Fruit fly (Drosophila melanogaster) whole organism, wandering third instar larva: Measurements from ENCODE around the gene CG14174.

Experiments
- Abd-B ChIP-seq: fragments of >200 bp; optimal IDR thresholded peaks from 2 replicates; lab custom pipeline; 2017; ENCODE audit warnings: missing biosample characterization, missing genetic modification characterization
- CG9705 ChIP-seq: fragments of 200-800 bp; sonication (Bioruptor generic); optimal IDR thresholded peaks from 2 replicates; lab custom pipeline; 2018; ENCODE audit warnings: missing biosample characterization, mild to moderate bottlenecking, missing genetic modification characterization
- CrebA ChIP-seq: fragments of 200-800 bp; sonication (Bioruptor generic); optimal IDR thresholded peaks from 2 replicates; lab custom pipeline; 2016; ENCODE audit warnings: missing biosample characterization, mild to moderate bottlenecking, missing genetic modification characterization, borderline replicate concordance
- Dfd ChIP-seq: fragments of >200 bp; optimal IDR thresholded peaks from 2 replicates; lab custom pipeline; 2017; ENCODE audit warnings: missing biosample characterization, missing genetic modification characterization
- Dif ChIP-seq: fragments of 200-275, 200-300 bp; sonication (Bioruptor generic); optimal IDR thresholded peaks from 2 replicates; lab custom pipeline; 2018; ENCODE audit warnings: missing biosample characterization, missing genetic modification characterization; ENCODE audit not compliant: partially characterized antibody
- HLH106 ChIP-seq: fragments of 200-800 bp; optimal IDR thresholded peaks from 3 replicates; lab custom pipeline; 2019; ENCODE audit warnings: missing biosample characterization, mild to moderate bottlenecking, missing genetic modification characterization, moderate library complexity
- Hnf4 ChIP-seq: fragments of 200-800 bp; sonication (Bioruptor generic); optimal IDR thresholded peaks from 2 replicates; lab custom pipeline; 2016; ENCODE audit warnings: missing biosample characterization, mild to moderate bottlenecking, missing genetic modification characterization
- Hr78 ChIP-seq: fragments of >200 bp; optimal IDR thresholded peaks from 2 replicates; lab custom pipeline; 2017; ENCODE audit warnings: missing biosample characterization, missing genetic modification characterization
- Hr83 ChIP-seq: fragments of 200-300 bp; sonication (Bioruptor generic); optimal IDR thresholded peaks from 2 replicates; lab custom pipeline; 2016; ENCODE audit warnings: missing biosample characterization, mild to moderate bottlenecking, missing genetic modification characterization, moderate library complexity; ENCODE audit not compliant: poor library complexity, severe bottlenecking
- Jra ChIP-seq: sonication (Bioruptor generic); optimal IDR thresholded peaks from 2 replicates; lab custom pipeline; 2016; ENCODE audit warnings: missing biosample characterization, missing genetic modification characterization
- Myc ChIP-seq: fragments of >200 bp; optimal IDR thresholded peaks from 2 replicates; lab custom pipeline; 2017
- N ChIP-seq: fragments of >200 bp; optimal IDR thresholded peaks from 2 replicates; lab custom pipeline; 2018; ENCODE audit warnings: missing biosample characterization, missing external identifiers, missing genetic modification characterization
- OdsH ChIP-seq: fragments of 200-800 bp; sonication (Bioruptor generic); optimal IDR thresholded peaks from 2 replicates; lab custom pipeline; 2016; ENCODE audit warnings: missing biosample characterization, mild to moderate bottlenecking, missing genetic modification characterization
- Rel ChIP-seq, 2 experiments: fragments of 200-800 bp; sonication (Bioruptor generic) in 1 of 2; optimal IDR thresholded peaks; 2 replicates in 1 of 2; 3 replicates in 1 of 2; lab custom pipeline; 2016 to 2019; ENCODE audit warnings: mild to moderate bottlenecking in 2 of 2, missing biosample characterization in 2 of 2, missing genetic modification characterization in 2 of 2, moderate library complexity in 1 of 2
- Sp1 ChIP-seq: fragments of 200-800 bp; sonication (Bioruptor generic); optimal IDR thresholded peaks from 3 replicates; lab custom pipeline; 2019; ENCODE audit warnings: missing biosample characterization, mild to moderate bottlenecking, missing genetic modification characterization, moderate library complexity
- br ChIP-seq: fragments of 200-800 bp; sonication (Bioruptor generic); optimal IDR thresholded peaks from 2 replicates; lab custom pipeline; 2016; ENCODE audit warnings: missing biosample characterization, missing genetic modification characterization
- brk ChIP-seq: fragments of 200-800 bp; sonication (Bioruptor generic); optimal IDR thresholded peaks from 2 replicates; lab custom pipeline; 2016; ENCODE audit warnings: missing biosample characterization, mild to moderate bottlenecking, missing genetic modification characterization
- dl ChIP-seq, 2 experiments: fragments of 175-275, 200-275 bp in 1 of 2; fragments of 200-275 bp in 1 of 2; sonication (Bioruptor generic); optimal IDR thresholded peaks; lab custom pipeline; 2018; ENCODE audit warnings: mild to moderate bottlenecking in 2 of 2, missing biosample characterization in 2 of 2, missing genetic modification characterization in 2 of 2, moderate library complexity in 2 of 2; ENCODE audit not compliant: partially characterized antibody in 2 of 2, insufficient read depth in 1 of 2
- ey ChIP-seq: fragments of 200-800 bp; sonication (Bioruptor generic); optimal IDR thresholded peaks from 2 replicates; lab custom pipeline; 2016; ENCODE audit warnings: missing biosample characterization, missing genetic modification characterization
- foxo ChIP-seq, 2 experiments: fragments of 200-800 bp; sonication (Bioruptor generic); optimal IDR thresholded peaks; 2 replicates in 1 of 2; 3 replicates in 1 of 2; lab custom pipeline; 2016 to 2017; ENCODE audit warnings: missing biosample characterization in 2 of 2, missing genetic modification characterization in 2 of 2
- fru ChIP-seq: fragments of 200-800 bp; sonication (Bioruptor generic); optimal IDR thresholded peaks from 3 replicates; lab custom pipeline; 2016; ENCODE audit warnings: missing biosample characterization, mild to moderate bottlenecking, missing genetic modification characterization
- h ChIP-seq: fragments of 200-800 bp; sonication (Bioruptor generic); optimal IDR thresholded peaks from 3 replicates; lab custom pipeline; 2016; ENCODE audit warnings: missing biosample characterization, mild to moderate bottlenecking, missing genetic modification characterization
- jim ChIP-seq: fragments of 175-275, 200-325 bp; sonication (Bioruptor generic); optimal IDR thresholded peaks from 2 replicates; lab custom pipeline; 2016; ENCODE audit warnings: missing biosample characterization, mild to moderate bottlenecking, missing genetic modification characterization
- psq ChIP-seq: fragments of 200-800 bp; sonication (Bioruptor generic); optimal IDR thresholded peaks from 3 replicates; lab custom pipeline; 2017; ENCODE audit warnings: missing biosample characterization, mild to moderate bottlenecking, missing genetic modification characterization, moderate library complexity
- rgr ChIP-seq: fragments of 200-800 bp; sonication (Bioruptor generic); optimal IDR thresholded peaks from 3 replicates; lab custom pipeline; 2016; ENCODE audit warnings: missing biosample characterization, mild to moderate bottlenecking, missing genetic modification characterization
- sage ChIP-seq: fragments of 200-800 bp; sonication (Bioruptor generic); optimal IDR thresholded peaks from 2 replicates; lab custom pipeline; 2016; ENCODE audit warnings: missing biosample characterization, mild to moderate bottlenecking, missing genetic modification characterization
- sv ChIP-seq: fragments of 200-800 bp; sonication (Bioruptor generic); optimal IDR thresholded peaks from 3 replicates; lab custom pipeline; 2016; ENCODE audit warnings: missing biosample characterization, missing genetic modification characterization
- tai ChIP-seq: sonication (Bioruptor generic); optimal IDR thresholded peaks from 2 replicates; lab custom pipeline; 2016; ENCODE audit warnings: missing biosample characterization, missing genetic modification characterization
- usp ChIP-seq: fragments of >200 bp; optimal IDR thresholded peaks from 2 replicates; lab custom pipeline; 2017; ENCODE audit warnings: missing biosample characterization, missing genetic modification characterization
- woc ChIP-seq: sonication (Bioruptor generic); optimal IDR thresholded peaks from 2 replicates; lab custom pipeline; 2016; ENCODE audit warnings: missing biosample characterization, mild to moderate bottlenecking, missing genetic modification characterization

Gene CG14174

DNA sequence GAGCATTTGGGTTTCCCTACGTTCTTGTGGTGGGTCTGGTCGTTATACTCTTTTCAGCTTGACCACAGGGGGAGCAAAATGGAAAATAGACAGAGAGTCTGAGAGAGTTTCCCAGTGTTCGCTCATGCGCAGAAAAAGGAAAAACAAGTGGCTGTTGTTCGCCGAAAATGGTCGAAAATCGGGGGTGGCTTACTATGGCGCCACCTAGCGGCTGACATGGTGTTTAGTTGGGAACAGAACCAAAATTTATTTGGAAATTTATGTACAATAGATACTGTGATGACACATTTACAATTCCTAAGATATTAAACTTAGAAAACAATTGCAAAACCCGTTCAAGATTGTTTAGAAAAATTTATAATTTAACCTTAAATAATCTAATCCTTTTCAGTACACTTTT, 32.5 kb downstream of the CG14174 start:
- TF ChIP-seq sv (GFP tag; lab: Kevin White, UChicago) (no peak), Myc (lab: Kevin White, UChicago) (peak; percentile 34), Dfd (GFP tag; lab: Kevin White, UChicago) (no peak), woc (no peak)

DNA sequence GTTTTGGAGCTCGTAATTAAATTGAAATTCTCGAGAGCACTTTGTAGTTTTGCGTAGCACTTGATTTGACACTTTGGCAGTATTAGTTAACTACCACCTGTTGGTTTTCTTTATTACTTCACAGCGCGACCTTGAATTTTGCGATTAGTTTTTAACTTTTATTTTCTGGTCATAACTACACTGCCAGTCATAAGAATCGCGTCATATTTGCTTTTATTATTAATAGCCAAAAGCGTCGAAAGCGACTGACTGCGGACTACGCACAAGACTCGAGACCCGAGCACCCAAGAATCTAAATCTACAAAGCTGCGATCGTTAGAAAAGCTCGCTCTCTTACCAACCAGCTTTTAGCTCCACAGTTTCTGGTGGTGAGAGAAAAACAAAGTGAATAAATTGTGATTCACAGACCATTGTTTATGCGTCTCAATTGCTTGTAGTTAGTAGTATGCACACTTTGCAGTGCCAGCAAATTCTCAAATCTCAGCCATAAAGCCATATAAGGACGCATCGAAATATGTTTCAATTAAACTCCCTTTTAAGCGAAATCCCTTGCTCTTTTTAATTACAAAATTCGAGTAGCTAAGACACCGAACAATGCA, 41.1 kb downstream of the CG14174 start, which contains the start of gene CG42268:
Gene CG42268, minus strand, starts transcription at position 245 of the 599 bp plus-strand sequence.
- no peak for TF ChIP-seq ey
- TF ChIP-seq N (GFP tag; lab: Kevin White, UChicago), result no peak
- no peak for TF ChIP-seq foxo (GFP tag; optimal IDR thresholded peaks at IDR 0.05; lab: Kevin White, UChicago)
- no peak for TF ChIP-seq Rel (GFP tag; optimal IDR thresholded peaks at IDR 0.05; lab: Kevin White, UChicago)
- peak; percentile 52 for TF ChIP-seq Rel (tag; optimal IDR thresholded peaks at IDR 0.05; lab: Kevin White, UChicago)
- no peak for TF ChIP-seq Dfd (GFP tag; lab: Kevin White, UChicago)
- no peak for TF ChIP-seq Hr78 (GFP tag; lab: Kevin White, UChicago)

DNA sequence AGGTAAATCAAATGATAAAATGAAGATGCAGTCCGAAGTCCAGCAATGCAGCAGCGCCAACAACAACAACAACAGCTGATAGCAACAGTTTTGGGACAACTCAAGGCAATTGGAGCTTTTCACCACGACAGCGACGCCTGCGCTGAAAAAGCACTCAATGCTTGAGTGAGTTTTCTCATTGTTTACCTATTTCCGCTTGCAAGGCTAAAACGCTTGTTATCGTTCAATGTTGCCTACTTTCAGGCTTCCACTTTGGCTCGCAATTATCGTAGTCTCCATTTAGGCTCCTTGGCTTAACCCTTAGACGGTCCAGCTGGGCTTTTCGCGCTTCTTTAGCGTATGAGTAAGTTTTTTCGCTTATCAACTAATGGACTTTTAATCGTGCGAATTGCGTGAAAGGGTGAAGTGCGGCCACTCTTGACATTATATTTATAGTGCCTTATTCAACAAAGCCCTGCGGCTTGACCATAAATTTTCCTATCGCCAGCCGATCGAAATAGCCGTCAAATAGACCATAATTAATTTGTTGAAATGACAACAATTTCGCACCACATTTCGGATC, 43.0 kb downstream of the CG14174 start:
- peak; percentile 84 for TF ChIP-seq Myc (lab: Kevin White, UChicago)
- no peak for TF ChIP-seq Jra (GFP tag; lab: Kevin White, UChicago)
- TF ChIP-seq CrebA (GFP tag; lab: Kevin White, UChicago), result no peak
- peak; percentile 23 for TF ChIP-seq rgr (GFP tag; lab: Kevin White, UChicago)
- no peak for TF ChIP-seq brk (GFP tag; lab: Kevin White, UChicago)
- TF ChIP-seq Hnf4 (GFP tag; lab: Kevin White, UChicago), result peak; percentile 5
- no peak for TF ChIP-seq Hr83 (GFP tag; lab: Kevin White, UChicago)
- peak; percentile 90 for TF ChIP-seq N (GFP tag; lab: Kevin White, UChicago)

DNA sequence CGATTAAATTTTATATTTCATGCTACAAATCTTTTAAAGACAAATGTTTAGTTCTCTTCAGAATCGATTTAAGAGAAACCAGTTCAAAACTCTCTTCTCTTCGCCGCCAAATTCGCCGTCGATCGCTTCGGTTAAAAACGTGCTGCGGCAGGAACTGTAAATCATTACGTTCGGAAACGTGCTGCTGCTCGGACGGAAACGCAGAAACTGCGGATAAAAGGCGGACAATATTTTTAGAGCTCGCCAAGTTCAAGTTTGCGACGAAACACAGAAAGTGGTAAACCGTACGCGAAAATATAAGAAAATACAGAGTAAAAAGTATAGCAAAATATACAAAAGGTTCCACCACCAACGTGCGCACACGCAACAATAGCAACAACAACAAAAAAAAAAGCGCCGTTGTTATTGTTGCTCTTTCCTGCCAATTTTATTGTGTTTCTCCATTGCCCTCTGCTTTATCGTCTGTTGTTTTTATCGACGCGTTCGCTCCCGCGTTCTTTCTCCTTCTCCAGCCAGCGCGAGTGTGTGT, 44.3 kb downstream of the CG14174 start, which contains the start of gene Ae2:
Gene Ae2, plus strand, starts transcription at position 156 of the 529 bp plus-strand sequence.
- TF ChIP-seq CrebA (GFP tag; lab: Kevin White, UChicago), result peak; percentile 15
- TF ChIP-seq psq (GFP tag; lab: Kevin White, UChicago), result peak; percentile 99
- peak; percentile 11 for TF ChIP-seq h (GFP tag; lab: Kevin White, UChicago)
- peak; percentile 17 for TF ChIP-seq br (GFP tag; lab: Kevin White, UChicago)
- TF ChIP-seq sv (GFP tag; lab: Kevin White, UChicago), result no peak
- peak; percentile 34 for TF ChIP-seq Hnf4 (GFP tag; lab: Kevin White, UChicago)
- peak; percentile 25 for TF ChIP-seq sage (GFP tag; lab: Kevin White, UChicago)
- TF ChIP-seq Rel (GFP tag; optimal IDR thresholded peaks at IDR 0.05; lab: Kevin White, UChicago), result no peak
- peak; percentile 6 for TF ChIP-seq Rel (tag; optimal IDR thresholded peaks at IDR 0.05; lab: Kevin White, UChicago)
- peak; percentile 23 for TF ChIP-seq Sp1
- peak; percentile 24 for TF ChIP-seq tai
- peak; percentile 11 for TF ChIP-seq fru
- no peak for TF ChIP-seq usp (GFP tag; lab: Kevin White, UChicago)
- no peak for TF ChIP-seq Hr78 (GFP tag; lab: Kevin White, UChicago)
- TF ChIP-seq, all 38 proteins: peak for 10

DNA sequence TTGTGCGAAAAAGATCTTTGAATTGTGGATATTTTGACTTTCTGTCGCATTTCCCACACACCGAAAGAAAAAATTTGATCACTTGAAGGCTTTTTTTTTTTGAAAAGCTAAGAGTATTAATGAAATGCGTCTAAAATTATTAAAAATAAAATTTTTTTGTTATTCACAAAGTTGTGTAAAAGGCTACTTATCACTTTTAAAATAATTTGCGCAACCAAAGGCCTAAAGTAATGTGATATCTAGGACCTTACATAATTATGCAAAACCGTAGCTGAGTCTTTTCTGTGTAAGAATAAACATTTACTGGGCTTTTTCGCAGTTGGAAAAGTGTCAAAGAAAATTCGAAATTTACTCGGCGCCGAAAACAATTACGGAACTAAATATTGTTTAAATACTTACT, 45.2 kb downstream of the CG14174 start:
- TF ChIP-seq rgr (GFP tag; lab: Kevin White, UChicago) (peak; percentile 11), foxo (GFP tag; optimal IDR thresholded peaks at IDR 0.05; lab: Kevin White, UChicago) (peak in 1 of 2 experiments; percentile 28), jim (no peak), HLH106 (tag; lab: Kevin White, UChicago) (peak; percentile 18), OdsH (GFP tag; lab: Kevin White, UChicago) (no peak), Dif (GFP tag; lab: Kevin White, UChicago) (no peak), dl (GFP tag; optimal IDR thresholded peaks at IDR 0.05; lab: Kevin White, UChicago; ENCODE audit: insufficient read depth in 1 of 2, partially characterized antibody in 2 of 2) (no peak), Abd-B (GFP tag; lab: Kevin White, UChicago) (no peak), CG9705 (no peak)
